Fruit fly (Drosophila melanogaster): Measurements from ENCODE around the gene ImpE2.
A peak's percentile ranks its signal among the peaks of the same experiment; 100 is the strongest.

ImpE2 gene

DNA sequence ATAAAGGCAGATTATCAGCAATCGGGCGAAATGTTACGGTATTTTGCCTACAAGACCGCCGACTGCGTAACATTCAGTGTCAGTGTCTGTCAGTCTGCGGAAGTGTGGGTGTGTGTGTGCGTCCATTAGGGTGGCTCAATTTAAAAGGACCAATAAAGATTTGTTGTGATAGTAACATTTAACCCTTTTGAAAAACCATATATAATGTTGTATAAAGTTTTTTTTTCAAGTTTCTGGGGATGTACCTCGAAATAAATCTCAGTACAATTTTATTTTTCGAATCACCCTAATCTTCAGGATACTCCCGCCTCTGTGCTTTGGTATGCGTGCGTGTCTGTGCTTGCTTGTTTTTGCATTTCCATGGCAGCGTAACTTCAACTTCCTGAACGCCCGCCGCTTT lies 39.7 kb downstream of the ImpE2 start (continued):
- peak; percentile 38 for TF ChIP-seq CG3919 (GFP tag; optimal IDR thresholded peaks at IDR 0.05)
- TF ChIP-seq CG32006 (GFP tag; optimal IDR thresholded peaks at IDR 0.05): no peak
- TF ChIP-seq CG6808 (GFP tag; optimal IDR thresholded peaks at IDR 0.05): peak; percentile 62
- TF ChIP-seq Sox14 (GFP tag; optimal IDR thresholded peaks at IDR 0.05): peak; percentile 39
- TF ChIP-seq CG8632 (GFP tag; optimal IDR thresholded peaks at IDR 0.05): peak; percentile 20
- TF ChIP-seq CG1621 (tag; optimal IDR thresholded peaks at IDR 0.05): peak; percentile 48
- TF ChIP-seq Sox102F (GFP tag; optimal IDR thresholded peaks at IDR 0.05): peak; percentile 58
- TF ChIP-seq topi (GFP tag; optimal IDR thresholded peaks at IDR 0.05): peak; percentile 35
- peak; percentile 58 for TF ChIP-seq spab (GFP tag; optimal IDR thresholded peaks at IDR 0.05)
- peak; percentile 54 for TF ChIP-seq CG10669 (GFP tag; optimal IDR thresholded peaks at IDR 0.05)
- peak; percentile 46 to 74 for TF ChIP-seq ss (GFP tag; optimal IDR thresholded peaks at IDR 0.05)
- no peak for TF ChIP-seq Eip93F (GFP tag; optimal IDR thresholded peaks at IDR 0.05)
- TF ChIP-seq CG3032 (tag; optimal IDR thresholded peaks at IDR 0.05): peak; percentile 57
- peak; percentile 35 for TF ChIP-seq CG10631 (GFP tag; optimal IDR thresholded peaks at IDR 0.05)
- TF ChIP-seq vri (GFP tag; optimal IDR thresholded peaks at IDR 0.05): peak; percentile 27
- peak; percentile 54 for TF ChIP-seq net (GFP tag; optimal IDR thresholded peaks at IDR 0.05)
- peak; percentile 40 for TF ChIP-seq CG7368 (GFP tag; optimal IDR thresholded peaks at IDR 0.05)
- TF ChIP-seq svp (GFP tag): peak; percentile 68
- TF ChIP-seq salr (GFP tag; optimal IDR thresholded peaks at IDR 0.05): peak in 1 of 2 experiments; percentile 36
- peak; percentile 70; the same call in 2 of the 3 replicates for TF ChIP-seq eg (GFP tag; IDR thresholded peaks at IDR 0.05)
- TF ChIP-seq Lpt (GFP tag; optimal IDR thresholded peaks at IDR 0.05): no peak
- TF ChIP-seq esn (GFP tag; optimal IDR thresholded peaks at IDR 0.05): peak; percentile 53
- peak; percentile 37 for TF ChIP-seq Hr4 (GFP tag; optimal IDR thresholded peaks at IDR 0.05)
- no peak for TF ChIP-seq Hr38 (GFP tag; optimal IDR thresholded peaks at IDR 0.05)
- TF ChIP-seq acj6 (GFP tag; optimal IDR thresholded peaks at IDR 0.05): peak; percentile 57
- peak; percentile 15 for TF ChIP-seq CG34406 (GFP tag; optimal IDR thresholded peaks at IDR 0.05)
- TF ChIP-seq CG16779 (tag; optimal IDR thresholded peaks at IDR 0.05): peak; percentile 41
- TF ChIP-seq CG8319 (GFP tag; optimal IDR thresholded peaks at IDR 0.05): no peak
- TF ChIP-seq CG4318 (GFP tag; optimal IDR thresholded peaks at IDR 0.05): no peak
- TF ChIP-seq Gug (GFP tag; IDR thresholded peaks at IDR 0.05): 0 out of 2 replicates have a peak, but pooled peaks have one; percentile 16
- TF ChIP-seq CG11762 (GFP tag; optimal IDR thresholded peaks at IDR 0.05; ENCODE audit: insufficient read depth): peak; percentile 4
- peak; percentile 72 for TF ChIP-seq CG6163 (GFP tag; IDR thresholded peaks at IDR 0.05)
- peak; percentile 8 for TF ChIP-seq dac (GFP tag; optimal IDR thresholded peaks at IDR 0.05)
- no peak for TF ChIP-seq CG11294 (GFP tag; IDR thresholded peaks at IDR 0.05)
- TF ChIP-seq Ets21C (GFP tag; optimal IDR thresholded peaks at IDR 0.05): peak; percentile 16

DNA sequence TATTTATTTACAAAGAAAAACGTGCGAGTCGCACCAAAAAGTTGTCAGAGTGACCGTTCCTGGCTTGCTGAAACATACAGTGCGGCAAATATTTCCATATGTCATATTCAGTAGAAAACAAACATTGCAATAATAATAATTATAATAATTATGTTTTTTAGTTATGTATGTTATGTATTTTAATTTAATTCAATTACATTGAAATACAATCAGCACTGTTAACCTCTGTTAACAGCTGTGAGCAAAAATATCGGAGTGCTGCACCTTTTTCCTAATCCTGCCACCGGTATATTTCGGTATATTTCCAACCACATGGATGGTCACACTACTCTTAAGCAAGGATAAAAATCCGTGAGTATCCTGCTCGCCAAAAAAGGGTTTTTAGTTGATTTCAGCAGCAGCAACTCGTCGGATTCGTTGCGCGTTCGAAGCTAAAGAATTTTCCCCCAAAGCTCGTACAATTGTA lies 40.4 kb downstream of the ImpE2 start, which contains the start of the genes CG32267 and CG42324:
CG32267 (minus strand) TSS at position 51 of the 466 bp plus-strand sequence.
CG42324 (plus strand) TSS at position 385 of the 466 bp plus-strand sequence.
- TF ChIP-seq CG10631 (GFP tag; optimal IDR thresholded peaks at IDR 0.05): no peak
- TF ChIP-seq fkh (GFP tag; optimal IDR thresholded peaks at IDR 0.05): peak; percentile 28
- no peak for TF ChIP-seq Hr39 (GFP tag; optimal IDR thresholded peaks at IDR 0.05)
- TF ChIP-seq eg (GFP tag; IDR thresholded peaks at IDR 0.05): no peak
- TF ChIP-seq Hr4 (GFP tag; optimal IDR thresholded peaks at IDR 0.05): no peak
- TF ChIP-seq CG4318 (GFP tag; optimal IDR thresholded peaks at IDR 0.05): no peak
- TF ChIP-seq CG6163 (GFP tag; IDR thresholded peaks at IDR 0.05): no peak
- TF ChIP-seq Hr38 (GFP tag; optimal IDR thresholded peaks at IDR 0.05): no peak
- TF ChIP-seq CG6854 (GFP tag; optimal IDR thresholded peaks at IDR 0.05): no peak
- TF ChIP-seq Eip78C (GFP tag): peak; percentile 29

DNA sequence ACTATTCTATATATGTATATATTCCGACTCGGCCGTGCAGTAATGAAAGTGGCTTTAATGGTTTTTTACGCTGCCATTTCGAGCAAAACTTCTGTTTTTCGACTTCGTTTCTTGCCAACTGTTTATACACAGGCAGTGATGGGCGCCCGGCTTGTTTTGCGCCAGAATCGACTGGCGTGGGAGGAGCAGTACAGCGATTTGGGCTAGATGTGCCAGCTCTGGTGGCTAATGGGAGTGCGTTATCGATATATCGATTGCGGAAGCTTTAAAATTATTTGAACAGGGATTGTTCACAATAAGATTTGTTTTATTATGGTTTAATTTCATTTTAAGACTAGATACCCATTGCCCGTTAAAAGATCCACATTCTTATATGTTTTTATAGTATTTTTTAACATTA lies 41.3 kb downstream of the ImpE2 start, which contains the start of gene CG14971:
CG14971 (minus strand) TSS at position 136 of the 400 bp plus-strand sequence.
- TF ChIP-seq Met (GFP tag; optimal IDR thresholded peaks at IDR 0.05): no peak
- no peak for TF ChIP-seq Gug (GFP tag; IDR thresholded peaks at IDR 0.05)
- TF ChIP-seq Ets96B (tag; optimal IDR thresholded peaks at IDR 0.05): no peak
- no peak for TF ChIP-seq CG6163 (GFP tag; IDR thresholded peaks at IDR 0.05)
- TF ChIP-seq CG31627 (GFP tag; optimal IDR thresholded peaks at IDR 0.05): peak; percentile 31
- TF ChIP-seq salr (GFP tag; optimal IDR thresholded peaks at IDR 0.05): no peak
- TF ChIP-seq CG11902 (GFP tag; optimal IDR thresholded peaks at IDR 0.05): no peak
- TF ChIP-seq Eip78C (GFP tag): peak; percentile 60
- TF ChIP-seq spab (GFP tag; optimal IDR thresholded peaks at IDR 0.05): no peak
- no peak for TF ChIP-seq CG16779 (tag; optimal IDR thresholded peaks at IDR 0.05)
- TF ChIP-seq Hr38 (GFP tag; optimal IDR thresholded peaks at IDR 0.05): no peak
- TF ChIP-seq achi (GFP tag; optimal IDR thresholded peaks at IDR 0.05): no peak
- TF ChIP-seq CG32006 (GFP tag; optimal IDR thresholded peaks at IDR 0.05): no peak
- TF ChIP-seq cyc (GFP tag; optimal IDR thresholded peaks at IDR 0.05): peak; percentile 27
- no peak for TF ChIP-seq acj6 (GFP tag; optimal IDR thresholded peaks at IDR 0.05)
- no peak for TF ChIP-seq CG34406 (GFP tag; optimal IDR thresholded peaks at IDR 0.05)
- TF ChIP-seq net (GFP tag; optimal IDR thresholded peaks at IDR 0.05): no peak
- no peak for TF ChIP-seq CG15336 (GFP tag; IDR thresholded peaks at IDR 0.05)
- no peak for TF ChIP-seq CG11294 (GFP tag; IDR thresholded peaks at IDR 0.05)
- TF ChIP-seq pdm3 (GFP tag; optimal IDR thresholded peaks at IDR 0.05): no peak
- no peak for TF ChIP-seq CG10669 (GFP tag; optimal IDR thresholded peaks at IDR 0.05)

Data from whole organism, prepupa.